Worm (Caenorhabditis elegans) whole organism, L1 larva: Measurements from ENCODE around the gene M04B2.7.

Experiments used
- nhr-237 ChIP-seq: fragments of 150-350 bp; optimal IDR thresholded peaks from 2 replicates; lab custom pipeline; 2014; ENCODE audit warnings: missing biosample characterization, missing genetic modification characterization
- nhr-71 ChIP-seq: sonication (generic microtip); optimal IDR thresholded peaks from 2 replicates; lab custom pipeline; 2016; ENCODE audit warnings: mild to moderate bottlenecking, missing genetic modification characterization, moderate library complexity, missing compliant biosample characterization
- nhr-77 ChIP-seq: fragments of 150-350 bp; optimal IDR thresholded peaks from 2 replicates; lab custom pipeline; 2014; ENCODE audit warnings: missing biosample characterization, missing genetic modification characterization
- pqm-1 ChIP-seq: sonication (generic microtip); optimal IDR thresholded peaks from 3 replicates; lab custom pipeline; 2017; ENCODE audit warnings: missing biosample characterization, missing genetic modification characterization
- skn-1 ChIP-seq: fragments of 150-350 bp; optimal IDR thresholded peaks from 2 replicates; lab custom pipeline; 2014; ENCODE audit warnings: missing biosample characterization, missing genetic modification characterization
- vab-15 ChIP-seq: sonication (generic microtip); optimal IDR thresholded peaks from 2 replicates; lab custom pipeline; 2017; ENCODE audit warnings: missing genotype, mild to moderate bottlenecking, missing genetic modification characterization, missing compliant biosample characterization

- TF ChIP-seq vab-15 (tag; lab: Kevin White, UChicago): no peak
- TF ChIP-seq pqm-1 (tag; lab: Kevin White, UChicago): no peak
- TF ChIP-seq nhr-71 (tag; lab: Kevin White, UChicago): no peak
- TF ChIP-seq nhr-77 (tag; lab: Kevin White, UChicago): no peak
- TF ChIP-seq skn-1 (tag; lab: Kevin White, UChicago): no peak
- TF ChIP-seq nhr-237: no peak
These were observed 25.8 kb upstream of the M04B2.7 start for ce11 chrIV:11574331-11574730.
